Worm (Caenorhabditis elegans) whole organism, L1 larva: Measurements from ENCODE around the gene dpy-1.
A peak's percentile ranks its signal among the peaks of the same experiment; 100 is the strongest.

Experiments
- C16A3.4 ChIP-seq: fragments of 150-350 bp; optimal IDR thresholded peaks from 2 replicates; lab custom pipeline; 2014; ENCODE audit warnings: missing biosample characterization, missing genetic modification characterization
- aha-1 ChIP-seq: fragments of 150-350 bp; optimal IDR thresholded peaks from 2 replicates; lab custom pipeline; 2014; ENCODE audit warnings: missing biosample characterization, missing genetic modification characterization
- alr-1 ChIP-seq: fragments of 200-800 bp; sonication (Bioruptor generic); optimal IDR thresholded peaks from 2 replicates; lab custom pipeline; 2018; ENCODE audit warnings: borderline replicate concordance, mild to moderate bottlenecking, missing genetic modification characterization, missing compliant biosample characterization
- ama-1 ChIP-seq: fragments of 150-350 bp; optimal IDR thresholded peaks from 2 replicates; lab custom pipeline; 2014
- blmp-1 ChIP-seq: fragments of 150-350 bp; optimal IDR thresholded peaks from 2 replicates; lab custom pipeline; 2014; ENCODE audit warnings: missing biosample characterization, missing genetic modification characterization
- ceh-82 ChIP-seq, 3 experiments: fragments of 150-350 bp in 1 of 3; sonication (generic microtip) in 2 of 3; optimal IDR thresholded peaks; 2 replicates each; lab custom pipeline; 2014 to 2017; ENCODE audit warnings: missing biosample characterization in 3 of 3, missing genetic modification characterization in 3 of 3
- ceh-90 ChIP-seq: sonication (generic microtip); optimal IDR thresholded peaks from 2 replicates; lab custom pipeline; 2016; ENCODE audit warnings: missing genetic modification characterization, missing compliant biosample characterization
- ces-1 ChIP-seq: fragments of 150-350 bp; optimal IDR thresholded peaks from 2 replicates; lab custom pipeline; 2014; ENCODE audit warnings: missing biosample characterization, missing genetic modification reagents, missing genetic modification characterization
- dpl-1 ChIP-seq, 3 experiments: fragments of 150-350 bp in 2 of 3; sonication (generic microtip) in 1 of 3; optimal IDR thresholded peaks; 2 replicates each; lab custom pipeline; 2014 to 2017; ENCODE audit warnings: missing biosample characterization in 3 of 3, missing genetic modification characterization in 3 of 3, missing genetic modification reagents in 3 of 3
- efl-1 ChIP-seq, 4 experiments: fragments of 150-350 bp; optimal IDR thresholded peaks in 3 of 4; peaks in 1 of 4; 1 replicate in 1 of 4; 2 replicates in 3 of 4; lab custom pipeline; 2014; ENCODE audit warnings: missing biosample characterization in 2 of 4, missing genetic modification characterization in 2 of 4, missing genetic modification reagents in 2 of 4
- egl-13 ChIP-seq: sonication (generic microtip); optimal IDR thresholded peaks from 2 replicates; lab custom pipeline; 2016; ENCODE audit warnings: missing genotype, missing genetic modification reagents, missing genetic modification characterization, missing compliant biosample characterization
- elt-2 ChIP-seq: sonication (generic microtip); optimal IDR thresholded peaks from 2 replicates; lab custom pipeline; 2016; ENCODE audit warnings: missing genetic modification characterization, mild to moderate bottlenecking, inconsistent platforms, missing compliant biosample characterization, missing genetic modification reagents
- elt-3 ChIP-seq, 6 experiments: fragments of 150-350 bp in 1 of 6; sonication (generic microtip); optimal IDR thresholded peaks; 2 replicates each; lab custom pipeline; 2017 to 2018; ENCODE audit warnings: missing biosample characterization in 6 of 6, missing genetic modification characterization in 6 of 6, inconsistent platforms in 1 of 6
- ets-5 ChIP-seq: fragments of 200-800 bp; sonication (Bioruptor generic); IDR thresholded peaks from 2 replicates; pipeline ENCODE4 v1.3.6; 2022; ENCODE audit warnings: missing genetic modification characterization, missing compliant biosample characterization
- fkh-8 ChIP-seq: sonication (generic microtip); optimal IDR thresholded peaks from 2 replicates; lab custom pipeline; 2016; ENCODE audit warnings: mild to moderate bottlenecking, missing genetic modification characterization, missing compliant biosample characterization
- grh-1 ChIP-seq: fragments of 200-800 bp; sonication (Bioruptor generic); IDR thresholded peaks from 2 replicates; pipeline ENCODE4 v1.3.6; 2022; ENCODE audit warnings: missing genetic modification reagents, missing genetic modification characterization, missing compliant biosample characterization
- hpl-2 ChIP-seq: fragments of 150-350 bp; optimal IDR thresholded peaks from 2 replicates; lab custom pipeline; 2014; ENCODE audit warnings: missing biosample characterization, missing genetic modification reagents, missing genetic modification characterization
- irx-1 ChIP-seq: sonication (generic microtip); optimal IDR thresholded peaks from 2 replicates; lab custom pipeline; 2016; ENCODE audit warnings: missing genetic modification characterization, missing compliant biosample characterization
- isw-1 ChIP-seq: fragments of 200-800 bp; sonication (Bioruptor generic); IDR thresholded peaks from 2 replicates; pipeline ENCODE4 v1.3.6; 2022; ENCODE audit warnings: missing genetic modification characterization, missing compliant biosample characterization
- jun-1 ChIP-seq: fragments of 150-350 bp; optimal IDR thresholded peaks from 2 replicates; lab custom pipeline; 2014; ENCODE audit warnings: missing biosample characterization, missing genetic modification reagents, missing genetic modification characterization
- lin-13 ChIP-seq: fragments of 150-350 bp; optimal IDR thresholded peaks from 2 replicates; lab custom pipeline; 2014; ENCODE audit warnings: missing biosample characterization, missing genetic modification reagents, missing genetic modification characterization
- lin-14 ChIP-seq: fragments of 200-800 bp; sonication (Bioruptor generic); optimal IDR thresholded peaks from 2 replicates; lab custom pipeline; 2018; ENCODE audit warnings: mild to moderate bottlenecking, missing genetic modification characterization, moderate library complexity, missing compliant biosample characterization
- lin-35 ChIP-seq, 2 experiments: fragments of 150-350 bp; optimal IDR thresholded peaks; 2 replicates each; lab custom pipeline; 2014; ENCODE audit warnings: missing biosample characterization in 2 of 2, missing genetic modification characterization in 2 of 2, missing genetic modification reagents in 2 of 2
- lin-39 ChIP-seq: fragments of 150-350 bp; optimal IDR thresholded peaks from 2 replicates; lab custom pipeline; 2014; ENCODE audit warnings: missing biosample characterization, missing genetic modification reagents, missing genetic modification characterization
- lsy-2 ChIP-seq, 2 experiments: fragments of 150-350 bp; optimal IDR thresholded peaks; 2 replicates each; lab custom pipeline; 2014; ENCODE audit warnings: missing biosample characterization in 2 of 2, missing genetic modification characterization in 2 of 2
- mdl-1 ChIP-seq, 2 experiments: fragments of 150-350 bp; optimal IDR thresholded peaks; 2 replicates each; lab custom pipeline; 2014 to 2017; ENCODE audit warnings: missing biosample characterization in 2 of 2, missing genetic modification characterization in 2 of 2, inconsistent platforms in 1 of 2
- nhr-12 ChIP-seq: sonication (generic microtip); optimal IDR thresholded peaks from 2 replicates; lab custom pipeline; 2017; ENCODE audit warnings: missing biosample characterization, missing genetic modification characterization
- nhr-19 ChIP-seq: fragments of 200-800 bp; sonication (Bioruptor generic); conservative IDR thresholded peaks from 2 replicates; pipeline ENCODE4 v1.3.6; 2022; ENCODE audit warnings: missing genetic modification characterization, missing compliant biosample characterization
- nhr-20 ChIP-seq: sonication (generic microtip); optimal IDR thresholded peaks from 2 replicates; lab custom pipeline; 2016; ENCODE audit warnings: mild to moderate bottlenecking, missing genetic modification characterization, missing compliant biosample characterization
- nhr-237 ChIP-seq: fragments of 150-350 bp; optimal IDR thresholded peaks from 2 replicates; lab custom pipeline; 2014; ENCODE audit warnings: missing biosample characterization, missing genetic modification characterization
- nhr-71 ChIP-seq: sonication (generic microtip); optimal IDR thresholded peaks from 2 replicates; lab custom pipeline; 2016; ENCODE audit warnings: mild to moderate bottlenecking, missing genetic modification characterization, moderate library complexity, missing compliant biosample characterization
- nhr-76 ChIP-seq: sonication (generic microtip); optimal IDR thresholded peaks from 2 replicates; lab custom pipeline; 2017; ENCODE audit warnings: missing biosample characterization, missing genetic modification characterization
- nhr-77 ChIP-seq: fragments of 150-350 bp; optimal IDR thresholded peaks from 2 replicates; lab custom pipeline; 2014; ENCODE audit warnings: missing biosample characterization, missing genetic modification characterization
- nhr-85 ChIP-seq: sonication (generic microtip); peaks from one replicate; lab custom pipeline; 2016; ENCODE audit warnings: missing genetic modification characterization, inconsistent platforms, missing compliant biosample characterization
- nhr-90 ChIP-seq: sonication (generic microtip); optimal IDR thresholded peaks from 2 replicates; lab custom pipeline; 2016; ENCODE audit warnings: mild to moderate bottlenecking, missing genetic modification characterization, missing compliant biosample characterization; ENCODE audit not compliant: poor library complexity
- skn-1 ChIP-seq: fragments of 150-350 bp; optimal IDR thresholded peaks from 2 replicates; lab custom pipeline; 2014; ENCODE audit warnings: missing biosample characterization, missing genetic modification characterization
- snpc-4 ChIP-seq: fragments of 150-350 bp; optimal IDR thresholded peaks from 2 replicates; lab custom pipeline; 2014; ENCODE audit warnings: missing biosample characterization, missing genetic modification characterization
- snu-23 ChIP-seq: sonication (generic microtip); optimal IDR thresholded peaks from 2 replicates; lab custom pipeline; 2016; ENCODE audit warnings: missing genetic modification characterization, missing compliant biosample characterization
- sox-4 ChIP-seq: sonication (generic microtip); optimal IDR thresholded peaks from 2 replicates; lab custom pipeline; 2016; ENCODE audit warnings: missing genetic modification characterization, missing compliant biosample characterization
- swsn-7 ChIP-seq: sonication (generic microtip); optimal IDR thresholded peaks from 2 replicates; lab custom pipeline; 2016; ENCODE audit warnings: missing genetic modification characterization, missing compliant biosample characterization
- tbx-2 ChIP-seq: sonication (generic microtip); optimal IDR thresholded peaks from 2 replicates; lab custom pipeline; 2016; ENCODE audit warnings: missing genetic modification characterization, missing compliant biosample characterization
- tlp-1 ChIP-seq: fragments of 150-350 bp; optimal IDR thresholded peaks from 2 replicates; lab custom pipeline; 2014; ENCODE audit warnings: missing biosample characterization, missing genetic modification characterization
- unc-130 ChIP-seq: fragments of 150-350 bp; optimal IDR thresholded peaks from 2 replicates; lab custom pipeline; 2017; ENCODE audit warnings: missing biosample characterization, missing genetic modification characterization, inconsistent platforms
- unc-62 ChIP-seq: fragments of 150-350 bp; optimal IDR thresholded peaks from 2 replicates; lab custom pipeline; 2014; ENCODE audit warnings: missing biosample characterization, missing genetic modification reagents, missing genetic modification characterization
- unc-86 ChIP-seq: sonication (generic microtip); optimal IDR thresholded peaks from 2 replicates; lab custom pipeline; 2016; ENCODE audit warnings: missing genetic modification characterization, missing compliant biosample characterization
- unc-98 ChIP-seq: fragments of 200-800 bp; sonication (Bioruptor generic); IDR thresholded peaks from 2 replicates; pipeline ENCODE4 v1.3.6; 2022; ENCODE audit warnings: missing genetic modification characterization, missing compliant biosample characterization
- zag-1 ChIP-seq: fragments of 150-350 bp; optimal IDR thresholded peaks from 2 replicates; lab custom pipeline; 2014; ENCODE audit warnings: missing biosample characterization, missing genetic modification characterization

dpy-1 gene

DNA sequence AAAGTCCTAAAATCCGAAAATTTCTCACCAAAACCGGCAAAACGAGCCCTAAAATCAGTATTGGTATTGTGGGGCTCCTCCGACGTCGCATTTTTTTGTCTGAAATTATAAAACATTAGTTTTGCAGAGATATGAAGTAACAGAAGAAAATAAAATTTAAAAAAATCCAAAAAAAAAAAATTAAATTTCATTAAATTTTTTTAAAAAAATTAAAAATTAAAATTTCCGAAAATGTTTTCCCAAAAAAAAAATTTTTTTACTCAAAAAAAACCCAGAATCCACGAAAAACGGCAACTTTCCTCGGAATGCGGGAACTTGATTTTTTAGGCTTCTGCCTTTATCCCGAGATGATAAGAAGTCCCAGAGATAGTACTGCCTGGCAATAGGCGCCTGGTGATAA, at the start of gene dpy-1:
Gene dpy-1, minus strand, starts transcription at position 101 of the 400 bp plus-strand sequence.
- TF ChIP-seq elt-2 (tag; lab: Kevin White, UChicago) = peak; percentile 31
- no peak for TF ChIP-seq unc-86 (tag; lab: Kevin White, UChicago)

DNA sequence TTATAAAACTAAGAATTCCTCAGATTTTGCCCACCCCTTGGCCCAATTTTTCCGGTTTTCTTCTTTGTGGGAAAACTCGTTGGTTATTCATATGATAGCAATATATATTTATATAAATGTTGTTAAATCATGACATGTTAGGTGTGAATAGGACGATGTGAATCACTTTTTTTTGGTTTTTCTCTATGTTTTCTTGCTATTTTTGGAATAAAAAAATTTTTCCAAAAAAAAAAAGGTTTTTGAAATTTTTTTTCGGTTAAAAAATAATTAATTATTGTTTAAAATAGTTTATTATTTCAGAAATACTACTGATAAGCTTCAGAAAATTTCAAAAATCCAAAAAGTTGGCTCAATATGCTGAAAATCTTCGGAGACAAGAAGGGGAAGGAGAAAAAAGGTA, 44.6 kb upstream of the dpy-1 start, which contains the start of gene Y48G9A.9:
Gene Y48G9A.9, plus strand, starts transcription at position 301 of the 400 bp plus-strand sequence.
- TF ChIP-seq unc-130 (tag; lab: Kevin White, UChicago) (no peak), isw-1 (GFP tag; lab: Robert Waterston, UW) (no peak), fkh-8 (no peak), ama-1 (lab: Kevin White, UChicago) (no peak), nhr-12 (tag; lab: Kevin White, UChicago) (no peak)

DNA sequence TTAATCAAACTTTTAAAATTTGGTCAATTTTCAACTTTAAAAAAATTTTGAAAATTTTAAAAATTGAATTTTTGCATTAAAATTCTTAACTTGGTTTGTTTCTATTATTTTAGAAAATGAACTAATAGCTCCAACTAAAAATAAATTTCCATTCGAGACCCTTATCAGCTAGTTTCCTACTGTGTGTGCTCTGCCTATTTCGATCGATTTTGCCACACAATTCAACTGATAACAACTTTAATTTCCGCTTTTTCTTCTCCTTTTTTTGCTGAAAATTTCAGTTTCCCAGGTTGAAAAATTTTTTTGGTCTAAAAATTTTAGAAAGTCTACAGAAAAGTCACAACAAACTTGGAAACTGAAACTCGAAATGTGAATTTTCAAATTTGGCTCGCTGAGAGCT, 43.6 kb upstream of the dpy-1 start:
- TF ChIP-seq lin-35 (GFP tag; optimal IDR thresholded peaks at IDR 0.05; lab: Kevin White, UChicago) (peak in 1 of 2 experiments; percentile 9), tlp-1 (no peak)

DNA sequence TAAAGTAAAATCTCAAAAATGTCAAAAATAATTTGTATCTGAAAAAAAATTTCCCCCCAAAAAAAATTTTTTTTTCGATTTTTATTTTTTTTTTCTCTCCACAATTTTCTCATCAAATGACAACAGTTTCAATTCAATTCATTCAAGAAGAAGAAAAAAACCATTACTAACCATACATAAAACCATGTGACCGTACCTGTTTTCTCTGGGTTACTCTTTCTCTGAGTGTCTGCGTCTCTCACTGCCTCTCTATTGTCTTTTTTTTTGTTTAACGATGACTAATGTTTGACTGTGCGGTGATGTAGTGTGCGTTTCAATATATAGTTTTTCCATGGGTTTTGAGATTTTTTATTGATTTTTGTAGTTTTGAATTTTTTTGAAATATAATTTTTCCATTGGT, 42.9 kb upstream of the dpy-1 start:
- peak in 2 of 6 experiments; percentile 40 to 81 for TF ChIP-seq elt-3 (tag; optimal IDR thresholded peaks at IDR 0.05; lab: Kevin White, UChicago)
- peak in 1 of 2 experiments; percentile 86 for TF ChIP-seq lin-35 (GFP tag; optimal IDR thresholded peaks at IDR 0.05; lab: Kevin White, UChicago)
- TF ChIP-seq tbx-2 (tag; lab: Kevin White, UChicago) = peak; percentile 68
- peak; percentile 60 for TF ChIP-seq nhr-19
- peak; percentile 82 for TF ChIP-seq nhr-71
- peak; percentile 97 for TF ChIP-seq nhr-85 (tag; lab: Kevin White, UChicago)
- peak; percentile 51 for TF ChIP-seq irx-1 (tag; lab: Kevin White, UChicago)
- peak; percentile 9 for TF ChIP-seq nhr-77 (tag; lab: Kevin White, UChicago)
- TF ChIP-seq snu-23 (GFP tag; lab: Kevin White, UChicago) = peak; percentile 89
- TF ChIP-seq efl-1 (optimal IDR thresholded peaks at IDR 0.05; lab: Kevin White, UChicago) = peak; percentile 66 to 68
- peak; percentile 33 to 91 for TF ChIP-seq efl-1 (GFP tag; optimal IDR thresholded peaks at IDR 0.05 in 1 of 2; lab: Kevin White, UChicago)
- peak; percentile 85 for TF ChIP-seq nhr-90 (tag; lab: Kevin White, UChicago)
- peak; percentile 85 for TF ChIP-seq nhr-20
- TF ChIP-seq unc-62 (GFP tag; lab: Kevin White, UChicago) = no peak
- TF ChIP-seq C16A3.4 (tag; lab: Kevin White, UChicago) = peak; percentile 77
- no peak for TF ChIP-seq unc-98 (GFP tag; lab: Robert Waterston, UW)
- TF ChIP-seq lsy-2 (tag; optimal IDR thresholded peaks at IDR 0.05; lab: Kevin White, UChicago) = peak; percentile 72 to 77
- TF ChIP-seq nhr-237 (tag; lab: Kevin White, UChicago) = peak; percentile 32
- no peak for TF ChIP-seq aha-1
- TF ChIP-seq jun-1 (tag; lab: Kevin White, UChicago) = peak; percentile 65
- TF ChIP-seq snpc-4 (tag; lab: Kevin White, UChicago) = peak; percentile 22
- peak; percentile 84 for TF ChIP-seq grh-1
- TF ChIP-seq elt-2 (tag; lab: Kevin White, UChicago) = peak; percentile 61
- TF ChIP-seq alr-1 (tag; lab: Kevin White, UChicago) = no peak
- peak; percentile 66 for TF ChIP-seq swsn-7 (tag; lab: Kevin White, UChicago)
- TF ChIP-seq sox-4 (tag; lab: Kevin White, UChicago) = no peak
- no peak for TF ChIP-seq ceh-90
- TF ChIP-seq ets-5 (GFP tag; lab: Robert Waterston, UW) = no peak
- TF ChIP-seq blmp-1 (tag; lab: Kevin White, UChicago) = peak; percentile 46
- TF ChIP-seq dpl-1 (GFP tag; optimal IDR thresholded peaks at IDR 0.05; lab: Kevin White, UChicago) = peak; percentile 30 to 63 (median 49)
- no peak for TF ChIP-seq ces-1 (GFP tag; lab: Kevin White, UChicago)
- TF ChIP-seq mdl-1 (tag; optimal IDR thresholded peaks at IDR 0.05; lab: Kevin White, UChicago) = peak in 1 of 2 experiments; percentile 74
- no peak for TF ChIP-seq lin-39
- no peak for TF ChIP-seq nhr-76 (tag; lab: Kevin White, UChicago)
- TF ChIP-seq zag-1 (tag; lab: Kevin White, UChicago) = no peak
- TF ChIP-seq ceh-82 (tag; optimal IDR thresholded peaks at IDR 0.05; lab: Kevin White, UChicago) = peak in 1 of 3 experiments; percentile 24
- peak; percentile 24 for TF ChIP-seq hpl-2 (GFP tag; lab: Kevin White, UChicago)
- TF ChIP-seq lin-13 (GFP tag; lab: Kevin White, UChicago) = peak; percentile 79
- TF ChIP-seq skn-1 (tag; lab: Kevin White, UChicago) = peak; percentile 63
- TF ChIP-seq lin-14 = peak; percentile 74
- TF ChIP-seq egl-13 (tag; lab: Kevin White, UChicago) = no peak
